Fruit fly (Drosophila melanogaster) whole organism, prepupa: ENCODE measurements around the gene sala.

Source experiments
- Blimp-1 ChIP-seq: fragments of 200-800 bp; sonication (Bioruptor generic); optimal IDR thresholded peaks from 3 replicates; lab custom pipeline; 2017; ENCODE audit warnings: missing biosample characterization, missing genetic modification characterization, mild to moderate bottlenecking, moderate library complexity, missing genetic modification reagents
- CG10631 ChIP-seq: fragments of 200-800 bp; sonication (Bioruptor generic); optimal IDR thresholded peaks from 2 replicates; lab custom pipeline; 2016; ENCODE audit warnings: missing biosample characterization, missing genetic modification characterization
- CG11762 ChIP-seq: fragments of 200-800 bp; sonication (Bioruptor generic); optimal IDR thresholded peaks from 3 replicates; lab custom pipeline; 2016; ENCODE audit warnings: missing biosample characterization, missing genetic modification characterization; ENCODE audit not compliant: insufficient read depth
- CG15336 ChIP-seq: fragments of 200-800 bp; sonication (Bioruptor generic); IDR thresholded peaks from 2 replicates; pipeline ENCODE4 v1.3.6; 2022; ENCODE audit warnings: missing biosample characterization, missing genetic modification characterization
- CG1621 ChIP-seq: fragments of 200-800 bp; sonication (Bioruptor generic); optimal IDR thresholded peaks from 3 replicates; lab custom pipeline; 2018; ENCODE audit warnings: missing biosample characterization, mild to moderate bottlenecking, missing genetic modification characterization
- CG16779 ChIP-seq: fragments of 200-800 bp; sonication (Bioruptor generic); optimal IDR thresholded peaks from 3 replicates; lab custom pipeline; 2017; ENCODE audit warnings: missing biosample characterization, mild to moderate bottlenecking, missing genetic modification characterization
- CG3032 ChIP-seq: fragments of 200-800 bp; optimal IDR thresholded peaks from 2 replicates; lab custom pipeline; 2019; ENCODE audit warnings: missing biosample characterization, mild to moderate bottlenecking, missing genetic modification characterization, moderate library complexity
- CG31627 ChIP-seq: fragments of 200-800 bp; sonication (Bioruptor generic); optimal IDR thresholded peaks from 3 replicates; lab custom pipeline; 2016; ENCODE audit warnings: missing biosample characterization, missing genetic modification characterization
- CG34406 ChIP-seq: fragments of 200-800 bp; sonication (Bioruptor generic); optimal IDR thresholded peaks from 3 replicates; lab custom pipeline; 2016; ENCODE audit warnings: missing biosample characterization, missing genetic modification characterization
- CG3919 ChIP-seq: fragments of 200-800 bp; sonication (Bioruptor generic); optimal IDR thresholded peaks from 3 replicates; lab custom pipeline; 2016; ENCODE audit warnings: missing biosample characterization, missing genetic modification characterization
- CG4318 ChIP-seq: fragments of 200-800 bp; sonication (Bioruptor generic); optimal IDR thresholded peaks from 3 replicates; lab custom pipeline; 2017; ENCODE audit warnings: missing biosample characterization, mild to moderate bottlenecking, missing genetic modification characterization
- CG6163 ChIP-seq: fragments of 200-800 bp; sonication (Bioruptor generic); IDR thresholded peaks from 3 replicates; pipeline ENCODE4 v1.3.6; 2022; ENCODE audit warnings: missing biosample characterization, missing genetic modification characterization
- CG6276 ChIP-seq: fragments of 200-800 bp; sonication (Bioruptor generic); optimal IDR thresholded peaks from 2 replicates; lab custom pipeline; 2017; ENCODE audit warnings: missing biosample characterization, mild to moderate bottlenecking, missing genetic modification characterization
- CG6808 ChIP-seq: fragments of 200-800 bp; sonication (Bioruptor generic); optimal IDR thresholded peaks from 3 replicates; lab custom pipeline; 2017; ENCODE audit warnings: missing biosample characterization, missing genetic modification characterization, mild to moderate bottlenecking, moderate library complexity, missing genetic modification reagents
- CG7368 ChIP-seq: fragments of 200-800 bp; sonication (Bioruptor generic); optimal IDR thresholded peaks from 3 replicates; lab custom pipeline; 2016; ENCODE audit warnings: missing biosample characterization, missing genetic modification characterization
- CG8319 ChIP-seq: fragments of 200-800 bp; sonication (Bioruptor generic); optimal IDR thresholded peaks from 3 replicates; lab custom pipeline; 2016; ENCODE audit warnings: missing biosample characterization, missing genetic modification characterization
- CG9139 ChIP-seq: fragments of 200-800 bp; sonication (Bioruptor generic); optimal IDR thresholded peaks from 3 replicates; lab custom pipeline; 2017; ENCODE audit warnings: missing biosample characterization, mild to moderate bottlenecking, missing genetic modification characterization
- Eip78C ChIP-seq: fragments of 200-800 bp; sonication (Bioruptor generic); peaks from one replicate; lab custom pipeline; 2016; ENCODE audit warnings: missing biosample characterization, missing genetic modification characterization
- Eip93F ChIP-seq: fragments of 200-800 bp; sonication (Bioruptor generic); optimal IDR thresholded peaks from 2 replicates; lab custom pipeline; 2016; ENCODE audit warnings: missing biosample characterization, mild to moderate bottlenecking, missing genetic modification characterization
- Ets21C ChIP-seq: fragments of 200-800 bp; sonication (Bioruptor generic); optimal IDR thresholded peaks from 3 replicates; lab custom pipeline; 2016; ENCODE audit warnings: missing biosample characterization, missing genetic modification characterization
- Ets96B ChIP-seq: fragments of 200-800 bp; optimal IDR thresholded peaks from 2 replicates; lab custom pipeline; 2019; ENCODE audit warnings: missing biosample characterization, mild to moderate bottlenecking, missing genetic modification characterization, moderate library complexity
- Gug ChIP-seq: fragments of 200-800 bp; sonication (Bioruptor generic); IDR thresholded peaks from 2 replicates; pipeline ENCODE4 v1.3.6; 2022; ENCODE audit warnings: missing biosample characterization, missing genetic modification characterization
- Hr38 ChIP-seq: sonication (Bioruptor generic); optimal IDR thresholded peaks from 2 replicates; lab custom pipeline; 2016; ENCODE audit warnings: missing biosample characterization, missing genetic modification characterization
- Hr4 ChIP-seq: fragments of 200-800 bp; sonication (Bioruptor generic); optimal IDR thresholded peaks from 3 replicates; lab custom pipeline; 2016; ENCODE audit warnings: missing biosample characterization, missing genetic modification characterization
- Lpt ChIP-seq: fragments of 200-800 bp; sonication (Bioruptor generic); optimal IDR thresholded peaks from 3 replicates; lab custom pipeline; 2016; ENCODE audit warnings: missing biosample characterization, missing genetic modification characterization
- Met ChIP-seq: fragments of 200-800 bp; sonication (Bioruptor generic); optimal IDR thresholded peaks from 3 replicates; lab custom pipeline; 2016; ENCODE audit warnings: missing biosample characterization, missing genetic modification characterization
- Smox ChIP-seq: fragments of 200-800 bp; sonication (Bioruptor generic); optimal IDR thresholded peaks from 3 replicates; lab custom pipeline; 2016; ENCODE audit warnings: missing biosample characterization, missing genetic modification characterization
- Sox14 ChIP-seq: fragments of 200-800 bp; sonication (Bioruptor generic); optimal IDR thresholded peaks from 3 replicates; lab custom pipeline; 2016; ENCODE audit warnings: missing biosample characterization, missing genetic modification characterization
- achi ChIP-seq: fragments of 200-800 bp; sonication (Bioruptor generic); optimal IDR thresholded peaks from 3 replicates; lab custom pipeline; 2016; ENCODE audit warnings: missing biosample characterization, missing genetic modification characterization
- acj6 ChIP-seq: fragments of 200-800 bp; sonication (Bioruptor generic); optimal IDR thresholded peaks from 3 replicates; lab custom pipeline; 2016; ENCODE audit warnings: missing biosample characterization, missing genetic modification characterization
- cyc ChIP-seq: fragments of 200-800 bp; sonication (Bioruptor generic); optimal IDR thresholded peaks from 3 replicates; lab custom pipeline; 2016; ENCODE audit warnings: missing biosample characterization, missing genetic modification characterization
- dsx ChIP-seq: fragments of 200-800 bp; optimal IDR thresholded peaks from 3 replicates; lab custom pipeline; 2019; ENCODE audit warnings: missing biosample characterization, mild to moderate bottlenecking, missing genetic modification characterization, moderate library complexity; ENCODE audit not compliant: poor library complexity, severe bottlenecking
- eg ChIP-seq: fragments of 200-800 bp; sonication (Bioruptor generic); IDR thresholded peaks from 3 replicates; pipeline ENCODE4 v1.3.6; 2022; ENCODE audit warnings: missing biosample characterization, missing genetic modification characterization
- fd59A ChIP-seq: fragments of 200-800 bp; sonication (Bioruptor generic); optimal IDR thresholded peaks from 2 replicates; lab custom pipeline; 2017; ENCODE audit warnings: missing biosample characterization, mild to moderate bottlenecking, missing genetic modification characterization, missing genetic modification reagents
- fd85E ChIP-seq: fragments of 200-800 bp; sonication (Bioruptor generic); optimal IDR thresholded peaks from 3 replicates; lab custom pipeline; 2016; ENCODE audit warnings: missing biosample characterization, missing genetic modification characterization
- fkh ChIP-seq: fragments of 200-800 bp; sonication (Bioruptor generic); optimal IDR thresholded peaks from 3 replicates; lab custom pipeline; 2017; ENCODE audit warnings: missing biosample characterization, mild to moderate bottlenecking, missing genetic modification characterization, moderate library complexity
- lz ChIP-seq: fragments of 200-800 bp; sonication (Bioruptor generic); optimal IDR thresholded peaks from 3 replicates; lab custom pipeline; 2016; ENCODE audit warnings: missing biosample characterization, missing genetic modification characterization
- net ChIP-seq: fragments of 200-800 bp; sonication (Bioruptor generic); optimal IDR thresholded peaks from 3 replicates; lab custom pipeline; 2016; ENCODE audit warnings: missing biosample characterization, missing genetic modification characterization
- pdm3 ChIP-seq: fragments of 200-800 bp; sonication (Bioruptor generic); optimal IDR thresholded peaks from 3 replicates; lab custom pipeline; 2016; ENCODE audit warnings: missing biosample characterization, missing genetic modification characterization
- salr ChIP-seq, 2 experiments: fragments of 200-800 bp; sonication (Bioruptor generic); optimal IDR thresholded peaks; 3 replicates each; lab custom pipeline; 2016 to 2018; ENCODE audit warnings: missing biosample characterization in 2 of 2, missing genetic modification characterization in 2 of 2, mild to moderate bottlenecking in 1 of 2
- spab ChIP-seq: fragments of 200-800 bp; sonication (Bioruptor generic); optimal IDR thresholded peaks from 2 replicates; lab custom pipeline; 2017; ENCODE audit warnings: missing biosample characterization, mild to moderate bottlenecking, missing genetic modification characterization, missing genetic modification reagents
- ss ChIP-seq, 2 experiments: fragments of 200-800 bp; sonication (Bioruptor generic); optimal IDR thresholded peaks; 2 replicates in 1 of 2; 3 replicates in 1 of 2; lab custom pipeline; 2017 to 2018; ENCODE audit warnings: mild to moderate bottlenecking in 2 of 2, missing biosample characterization in 2 of 2, missing genetic modification characterization in 2 of 2, moderate library complexity in 1 of 2
- svp ChIP-seq: fragments of 200-800 bp; sonication (Bioruptor generic); peaks from one replicate; lab custom pipeline; 2016; ENCODE audit warnings: missing biosample characterization, missing genetic modification characterization

The sala gene

dm6 chr2L:11521185-11521584, 36.7 kb downstream of the sala start, which contains the start of gene CG14930:
TSS of gene CG14930 (minus strand) at chr2L:11521285.
- TF ChIP-seq Sox14 (GFP tag; lab: Kevin White, UChicago), result no peak
- no peak for TF ChIP-seq CG3032 (tag; lab: Kevin White, UChicago)
- TF ChIP-seq CG10631, result no peak
- TF ChIP-seq CG6163 (GFP tag; lab: Robert Waterston, UW), result no peak
- TF ChIP-seq lz (GFP tag; lab: Kevin White, UChicago), result no peak
- no peak for TF ChIP-seq Gug (GFP tag; lab: Robert Waterston, UW)
- no peak for TF ChIP-seq CG1621 (tag; lab: Kevin White, UChicago)
- TF ChIP-seq Hr4 (GFP tag; lab: Kevin White, UChicago), result no peak
- TF ChIP-seq CG3919 (GFP tag; lab: Kevin White, UChicago), result no peak
- no peak for TF ChIP-seq dsx (GFP tag; lab: Kevin White, UChicago)
- TF ChIP-seq fd85E (GFP tag; lab: Kevin White, UChicago), result no peak
- TF ChIP-seq salr (GFP tag; optimal IDR thresholded peaks at IDR 0.05; lab: Kevin White, UChicago), result no peak
- TF ChIP-seq spab (GFP tag; lab: Kevin White, UChicago), result no peak
- TF ChIP-seq CG16779 (tag; lab: Kevin White, UChicago), result no peak

- TF ChIP-seq pdm3 (no peak), CG3919 (GFP tag; lab: Kevin White, UChicago) (no peak), ss (GFP tag; optimal IDR thresholded peaks at IDR 0.05; lab: Kevin White, UChicago) (no peak), Lpt (GFP tag; lab: Kevin White, UChicago) (no peak), fd85E (GFP tag; lab: Kevin White, UChicago) (no peak), CG6163 (GFP tag; lab: Robert Waterston, UW) (no peak), Blimp-1 (GFP tag; lab: Kevin White, UChicago) (no peak), CG1621 (tag; lab: Kevin White, UChicago) (no peak), cyc (GFP tag; lab: Kevin White, UChicago) (no peak), Ets96B (tag; lab: Kevin White, UChicago) (no peak), CG6276 (GFP tag; lab: Kevin White, UChicago) (no peak), CG4318 (GFP tag; lab: Kevin White, UChicago) (no peak), lz (GFP tag; lab: Kevin White, UChicago) (no peak)
- TF ChIP-seq, all 60 proteins: peak for 0
Observed at dm6 chr2L:11522676-11523075, 38.2 kb downstream of the sala start, which contains the start of gene CG43153. TSS of gene CG43153 (minus strand) at chr2L:11522776.

dm6 chr2L:11528129-11528589, 43.7 kb downstream of the sala start, which contains the start of gene CG31705:
TSS of gene CG31705 (minus strand) at chr2L:11528205.
- no peak for TF ChIP-seq CG1621 (tag; lab: Kevin White, UChicago)
- TF ChIP-seq pdm3, result no peak
- no peak for TF ChIP-seq Eip93F (GFP tag; lab: Kevin White, UChicago)
- TF ChIP-seq CG7368 (GFP tag; lab: Kevin White, UChicago), result peak; percentile 46
- TF ChIP-seq CG16779 (tag; lab: Kevin White, UChicago), result peak; percentile 38
- peak; percentile 0 for TF ChIP-seq Lpt (GFP tag; lab: Kevin White, UChicago)
- TF ChIP-seq CG11762, result peak; percentile 51
- peak; percentile 8 for TF ChIP-seq Sox14 (GFP tag; lab: Kevin White, UChicago)
- no peak for TF ChIP-seq Hr4 (GFP tag; lab: Kevin White, UChicago)
- peak; percentile 50 for TF ChIP-seq Gug (GFP tag; lab: Robert Waterston, UW)
- TF ChIP-seq lz (GFP tag; lab: Kevin White, UChicago), result peak; percentile 19
- peak; percentile 64 for TF ChIP-seq CG34406 (GFP tag; lab: Kevin White, UChicago)
- TF ChIP-seq svp (GFP tag; lab: Kevin White, UChicago), result peak; percentile 75
- TF ChIP-seq CG31627, result peak; percentile 11
- TF ChIP-seq spab (GFP tag; lab: Kevin White, UChicago), result peak; percentile 54
- peak; percentile 66 for TF ChIP-seq CG8319 (GFP tag; lab: Kevin White, UChicago)
- TF ChIP-seq Eip78C (GFP tag; lab: Kevin White, UChicago), result peak; percentile 87
- TF ChIP-seq achi, result peak; percentile 67
- TF ChIP-seq Ets96B (tag; lab: Kevin White, UChicago), result peak; percentile 28
- TF ChIP-seq fd59A, result peak; percentile 34
- TF ChIP-seq CG6276 (GFP tag; lab: Kevin White, UChicago), result peak; percentile 84
- no peak for TF ChIP-seq Hr38 (GFP tag; lab: Kevin White, UChicago)
- TF ChIP-seq acj6 (GFP tag; lab: Kevin White, UChicago), result peak; percentile 49
- TF ChIP-seq salr (GFP tag; optimal IDR thresholded peaks at IDR 0.05; lab: Kevin White, UChicago), result peak in 1 of 2 experiments; percentile 70
- peak; percentile 62 for TF ChIP-seq CG15336 (GFP tag; lab: Robert Waterston, UW)
- TF ChIP-seq dsx (GFP tag; lab: Kevin White, UChicago), result peak; percentile 18
- peak; percentile 44 for TF ChIP-seq fkh (GFP tag; lab: Kevin White, UChicago)
- TF ChIP-seq CG9139 (GFP tag; lab: Kevin White, UChicago), result peak; percentile 43
- peak; percentile 35 for TF ChIP-seq Smox (GFP tag; lab: Kevin White, UChicago)
- TF ChIP-seq Ets21C (GFP tag; lab: Kevin White, UChicago), result peak; percentile 6
- TF ChIP-seq cyc (GFP tag; lab: Kevin White, UChicago), result peak; percentile 32
- peak; percentile 46 for TF ChIP-seq Blimp-1 (GFP tag; lab: Kevin White, UChicago)
- TF ChIP-seq CG6808 (GFP tag; lab: Kevin White, UChicago), result peak; percentile 63
- TF ChIP-seq Met, result peak; percentile 16
- TF ChIP-seq eg (GFP tag; lab: Robert Waterston, UW), result peak; percentile 71
- peak; percentile 41 for TF ChIP-seq net
